Fruit fly (Drosophila melanogaster): Measurements from ENCODE around the gene CG15263.

The CG15263 gene

dm6 chr2L:15249682-15250081 is 35.1 kb upstream of the CG15263 start:
- TF ChIP-seq CG5204 (GFP tag; optimal IDR thresholded peaks at IDR 0.05) (no peak), Mnt (GFP tag; optimal IDR thresholded peaks at IDR 0.05) (no peak), Clk (GFP tag; optimal IDR thresholded peaks at IDR 0.05) (no peak), CG33017 (tag; optimal IDR thresholded peaks at IDR 0.05) (no peak), ovo (GFP tag; optimal IDR thresholded peaks at IDR 0.05) (no peak), CG7101 (tag; optimal IDR thresholded peaks at IDR 0.05) (no peak), Hr96 (GFP tag; optimal IDR thresholded peaks at IDR 0.05) (no peak), tj (GFP tag; optimal IDR thresholded peaks at IDR 0.05) (no peak), pad (GFP tag; optimal IDR thresholded peaks at IDR 0.05) (no peak), CG1620 (GFP tag; optimal IDR thresholded peaks at IDR 0.05) (no peak), cic (GFP tag; optimal IDR thresholded peaks at IDR 0.05) (no peak), CG14711 (tag; optimal IDR thresholded peaks at IDR 0.05) (no peak), toe (GFP tag; optimal IDR thresholded peaks at IDR 0.05) (no peak), kay (GFP tag; ENCODE audit: borderline replicate concordance) (no peak), CG12768 (GFP tag; optimal IDR thresholded peaks at IDR 0.05) (no peak), CG7045 (GFP tag; optimal IDR thresholded peaks at IDR 0.05) (no peak), CG11617 (GFP tag; optimal IDR thresholded peaks at IDR 0.05) (no peak), bab1 (GFP tag; optimal IDR thresholded peaks at IDR 0.05) (no peak), cnc (optimal IDR thresholded peaks at IDR 0.05) (no peak)

- TF ChIP-seq Mnt (GFP tag; optimal IDR thresholded peaks at IDR 0.05) = no peak
- TF ChIP-seq Crg-1 (GFP tag; optimal IDR thresholded peaks at IDR 0.05) = no peak
- peak; percentile 21 for TF ChIP-seq CG7101 (tag; optimal IDR thresholded peaks at IDR 0.05)
- TF ChIP-seq CG1620 (GFP tag; optimal IDR thresholded peaks at IDR 0.05) = no peak
- TF ChIP-seq tj (GFP tag; optimal IDR thresholded peaks at IDR 0.05) = no peak
- no peak for TF ChIP-seq CG33017 (tag; optimal IDR thresholded peaks at IDR 0.05)
- TF ChIP-seq Hr96 (GFP tag; optimal IDR thresholded peaks at IDR 0.05) = peak; percentile 5
- no peak for TF ChIP-seq CG5204 (GFP tag; optimal IDR thresholded peaks at IDR 0.05)
- peak; percentile 29 for TF ChIP-seq CG14711 (tag; optimal IDR thresholded peaks at IDR 0.05)
Observed at dm6 chr2L:15254229-15254861, 30.5 kb upstream of the CG15263 start.

dm6 chr2L:15256249-15256648 is 28.6 kb upstream of the CG15263 start, which contains the start of the genes PolD3 and Uxt:
PolD3 (minus strand) TSS chr2L:15256304.
Uxt (plus strand) TSS chr2L:15256581.
- TF ChIP-seq cic (GFP tag; optimal IDR thresholded peaks at IDR 0.05) (no peak), CG7045 (GFP tag; optimal IDR thresholded peaks at IDR 0.05) (no peak)

- TF ChIP-seq toe (GFP tag; optimal IDR thresholded peaks at IDR 0.05) (no peak), CG1620 (GFP tag; optimal IDR thresholded peaks at IDR 0.05) (peak; percentile 33), Hr96 (GFP tag; optimal IDR thresholded peaks at IDR 0.05) (peak; percentile 17), Mnt (GFP tag; optimal IDR thresholded peaks at IDR 0.05) (peak; percentile 72), cic (GFP tag; optimal IDR thresholded peaks at IDR 0.05) (peak; percentile 73), cnc (optimal IDR thresholded peaks at IDR 0.05) (peak in 1 of 2 experiments; percentile 5), CG33017 (tag; optimal IDR thresholded peaks at IDR 0.05) (no peak), CG11617 (GFP tag; optimal IDR thresholded peaks at IDR 0.05) (peak; percentile 0), CG14711 (tag; optimal IDR thresholded peaks at IDR 0.05) (no peak), kay (GFP tag; ENCODE audit: borderline replicate concordance) (no peak), bab1 (GFP tag; optimal IDR thresholded peaks at IDR 0.05) (peak; percentile 74), Crg-1 (GFP tag; optimal IDR thresholded peaks at IDR 0.05) (peak; percentile 7), CG7101 (tag; optimal IDR thresholded peaks at IDR 0.05) (peak; percentile 38), CG12768 (GFP tag; optimal IDR thresholded peaks at IDR 0.05) (peak; percentile 50), pad (GFP tag; optimal IDR thresholded peaks at IDR 0.05) (peak; percentile 38), Clk (GFP tag; optimal IDR thresholded peaks at IDR 0.05) (no peak), CG7045 (GFP tag; optimal IDR thresholded peaks at IDR 0.05) (no peak), ovo (GFP tag; optimal IDR thresholded peaks at IDR 0.05) (no peak), tj (GFP tag; optimal IDR thresholded peaks at IDR 0.05) (peak; percentile 78)
Observed at dm6 chr2L:15264483-15264987, 20.3 kb upstream of the CG15263 start, which contains the start of gene yuri. yuri (minus strand) TSS chr2L:15264692.

- no peak for TF ChIP-seq Hr96 (GFP tag; optimal IDR thresholded peaks at IDR 0.05)
- TF ChIP-seq CG11617 (GFP tag; optimal IDR thresholded peaks at IDR 0.05) = no peak
- no peak for TF ChIP-seq Mnt (GFP tag; optimal IDR thresholded peaks at IDR 0.05)
- peak; percentile 91 for TF ChIP-seq ovo (GFP tag; optimal IDR thresholded peaks at IDR 0.05)
- TF ChIP-seq tj (GFP tag; optimal IDR thresholded peaks at IDR 0.05) = no peak
- TF ChIP-seq pad (GFP tag; optimal IDR thresholded peaks at IDR 0.05) = peak; percentile 89
Observed at dm6 chr2L:15271336-15271735, 13.5 kb upstream of the CG15263 start.

- TF ChIP-seq bab1 (GFP tag; optimal IDR thresholded peaks at IDR 0.05) (no peak), CG5204 (GFP tag; optimal IDR thresholded peaks at IDR 0.05) (no peak), cic (GFP tag; optimal IDR thresholded peaks at IDR 0.05) (no peak), Crg-1 (GFP tag; optimal IDR thresholded peaks at IDR 0.05) (peak; percentile 9), kay (GFP tag; ENCODE audit: borderline replicate concordance) (no peak), CG1620 (GFP tag; optimal IDR thresholded peaks at IDR 0.05) (no peak), CG11617 (GFP tag; optimal IDR thresholded peaks at IDR 0.05) (peak; percentile 30), pad (GFP tag; optimal IDR thresholded peaks at IDR 0.05) (no peak), ovo (GFP tag; optimal IDR thresholded peaks at IDR 0.05) (no peak), CG14711 (tag; optimal IDR thresholded peaks at IDR 0.05) (peak; percentile 37), CG7045 (GFP tag; optimal IDR thresholded peaks at IDR 0.05) (no peak), Mnt (GFP tag; optimal IDR thresholded peaks at IDR 0.05) (no peak), Hr96 (GFP tag; optimal IDR thresholded peaks at IDR 0.05) (no peak), toe (GFP tag; optimal IDR thresholded peaks at IDR 0.05) (no peak), tj (GFP tag; optimal IDR thresholded peaks at IDR 0.05) (peak; percentile 4), CG7101 (tag; optimal IDR thresholded peaks at IDR 0.05) (peak; percentile 47), Clk (GFP tag; optimal IDR thresholded peaks at IDR 0.05) (no peak), cnc (optimal IDR thresholded peaks at IDR 0.05) (no peak), CG33017 (tag; optimal IDR thresholded peaks at IDR 0.05) (no peak), CG12768 (GFP tag; optimal IDR thresholded peaks at IDR 0.05) (no peak)
Observed at dm6 chr2L:15271757-15272589, 12.8 kb upstream of the CG15263 start, which contains the start of gene Cul3. Cul3 (minus strand) TSS chr2L:15272024.
